Fruit fly (Drosophila melanogaster) whole organism, pupa: ENCODE measurements around the gene CG31097.

Source experiments
- CG10348 ChIP-seq: fragments of 200-800 bp; sonication (Bioruptor generic); IDR thresholded peaks from 2 replicates; pipeline ENCODE4 v1.3.6; 2022; ENCODE audit warnings: missing biosample characterization, missing genetic modification characterization
- CG12605 ChIP-seq: fragments of 200-800 bp; sonication (Bioruptor generic); IDR thresholded peaks from 2 replicates; pipeline ENCODE4 v1.3.6; 2022; ENCODE audit warnings: missing biosample characterization, missing genetic modification characterization
- CG13204 ChIP-seq: fragments of 200-800 bp; sonication (Bioruptor generic); optimal IDR thresholded peaks from 2 replicates; lab custom pipeline; 2018; ENCODE audit warnings: missing biosample characterization, mild to moderate bottlenecking, missing genetic modification characterization, moderate library complexity
- CG14655 ChIP-seq: fragments of 200-800 bp; sonication (Bioruptor generic); optimal IDR thresholded peaks from 3 replicates; lab custom pipeline; 2017; ENCODE audit warnings: mild to moderate bottlenecking, missing biosample characterization, missing genetic modification reagents, missing genetic modification characterization
- CG15710 ChIP-seq: fragments of 200-800 bp; sonication (Bioruptor generic); optimal IDR thresholded peaks from 2 replicates; lab custom pipeline; 2018; ENCODE audit warnings: missing biosample characterization, mild to moderate bottlenecking, missing genetic modification characterization, moderate library complexity
- CG17806 ChIP-seq: fragments of 200-800 bp; sonication (Bioruptor generic); optimal IDR thresholded peaks from 2 replicates; lab custom pipeline; 2018; ENCODE audit warnings: missing biosample characterization, mild to moderate bottlenecking, missing genetic modification characterization, moderate library complexity
- CG32121 ChIP-seq: fragments of 200-800 bp; sonication (Bioruptor generic); IDR thresholded peaks from 2 replicates; pipeline ENCODE4 v1.3.6; 2022; ENCODE audit warnings: missing biosample characterization, missing genetic modification characterization
- CG34367 ChIP-seq: fragments of 200-800 bp; sonication (Bioruptor generic); optimal IDR thresholded peaks from 2 replicates; lab custom pipeline; 2018; ENCODE audit warnings: missing biosample characterization, mild to moderate bottlenecking, missing genetic modification characterization
- CG4496 ChIP-seq: fragments of 200-800 bp; sonication (Bioruptor generic); IDR thresholded peaks from 3 replicates; pipeline ENCODE4 v1.3.6; 2022; ENCODE audit warnings: missing biosample characterization, missing genetic modification characterization
- CG8159 ChIP-seq: fragments of 200-800 bp; sonication (Bioruptor generic); optimal IDR thresholded peaks from 3 replicates; lab custom pipeline; 2018; ENCODE audit warnings: missing biosample characterization, mild to moderate bottlenecking, missing genetic modification characterization, moderate library complexity
- CG8301 ChIP-seq: fragments of 200-800 bp; sonication (Bioruptor generic); optimal IDR thresholded peaks from 2 replicates; lab custom pipeline; 2018; ENCODE audit warnings: missing biosample characterization, mild to moderate bottlenecking, missing genetic modification characterization
- CG9948 ChIP-seq: fragments of 200-800 bp; sonication (Bioruptor generic); optimal IDR thresholded peaks from 2 replicates; lab custom pipeline; 2018; ENCODE audit warnings: missing biosample characterization, mild to moderate bottlenecking, missing genetic modification characterization, moderate library complexity
- D1 ChIP-seq: fragments of 200-800 bp; sonication (Bioruptor generic); optimal IDR thresholded peaks from 2 replicates; lab custom pipeline; 2018; ENCODE audit warnings: missing biosample characterization, mild to moderate bottlenecking, missing genetic modification characterization, moderate library complexity
- EcR ChIP-seq: fragments of 200-800 bp; sonication (Bioruptor generic); optimal IDR thresholded peaks from 3 replicates; lab custom pipeline; 2019; ENCODE audit warnings: missing biosample characterization, missing genetic modification characterization, mild to moderate bottlenecking, moderate library complexity, missing genetic modification reagents
- Ets98B ChIP-seq: fragments of 200-800 bp; sonication (Bioruptor generic); IDR thresholded peaks from 2 replicates; pipeline ENCODE4 v1.3.6; 2022; ENCODE audit warnings: missing biosample characterization, missing genetic modification characterization
- Pif1A ChIP-seq: fragments of 200-800 bp; sonication (Bioruptor generic); optimal IDR thresholded peaks from 3 replicates; lab custom pipeline; 2016; ENCODE audit warnings: missing biosample characterization, missing genetic modification characterization
- Pif1B ChIP-seq: fragments of 200-800 bp; sonication (Bioruptor generic); optimal IDR thresholded peaks from 3 replicates; lab custom pipeline; 2016; ENCODE audit warnings: missing biosample characterization, missing genetic modification characterization
- Snoo ChIP-seq: fragments of 200-800 bp; sonication (Bioruptor generic); optimal IDR thresholded peaks from 3 replicates; lab custom pipeline; 2017; ENCODE audit warnings: missing biosample characterization, mild to moderate bottlenecking, missing genetic modification characterization, inconsistent platforms
- fd96Ca ChIP-seq: fragments of 200-800 bp; sonication (Bioruptor generic); IDR thresholded peaks from 3 replicates; pipeline ENCODE4 v1.3.6; 2022; ENCODE audit warnings: missing biosample characterization, missing genetic modification characterization
- gl ChIP-seq: fragments of 200-800 bp; sonication (Bioruptor generic); optimal IDR thresholded peaks from 2 replicates; lab custom pipeline; 2018; ENCODE audit warnings: missing biosample characterization, mild to moderate bottlenecking, missing genetic modification characterization
- rn ChIP-seq: fragments of 200-800 bp; sonication (Bioruptor generic); IDR thresholded peaks from 2 replicates; pipeline ENCODE4 v1.3.6; 2022; ENCODE audit warnings: missing biosample characterization, missing genetic modification characterization

Gene CG31097

DNA sequence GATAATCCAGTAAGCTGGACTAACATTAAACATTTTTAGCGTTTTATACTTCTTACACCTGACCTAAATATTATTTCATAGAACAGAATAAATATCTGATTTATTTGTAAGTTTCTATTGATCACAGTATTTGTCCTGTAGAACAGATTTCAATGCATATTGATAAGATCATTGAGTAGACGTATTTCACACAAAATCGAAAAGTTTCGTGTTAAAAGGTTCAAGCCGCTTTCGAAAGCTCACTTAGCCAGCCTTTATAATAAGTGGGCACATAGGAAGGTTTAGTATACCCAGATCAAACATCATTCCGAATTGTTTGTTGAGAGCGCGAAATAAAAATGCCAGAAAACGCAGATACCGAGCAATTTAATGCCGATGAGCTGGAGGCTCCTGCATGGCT lies 8.0 kb downstream of the CG31097 start, which contains the start of gene CG11893:
TSS of gene CG11893 (plus strand) at position 301 of the 400 bp plus-strand sequence.
- TF ChIP-seq CG14655: no peak
- no peak for TF ChIP-seq Snoo (tag; lab: Kevin White, UChicago)
- no peak for TF ChIP-seq fd96Ca (GFP tag; lab: Robert Waterston, UW)
- no peak for TF ChIP-seq EcR
- no peak for TF ChIP-seq CG15710 (tag; lab: Kevin White, UChicago)
- TF ChIP-seq CG10348 (GFP tag; lab: Robert Waterston, UW): no peak
- no peak for TF ChIP-seq rn (GFP tag; lab: Robert Waterston, UW)
- TF ChIP-seq CG12605 (GFP tag; lab: Robert Waterston, UW): no peak
- TF ChIP-seq CG13204: no peak
- TF ChIP-seq CG9948 (tag; lab: Kevin White, UChicago): no peak
- TF ChIP-seq D1 (tag; lab: Kevin White, UChicago): no peak
- no peak for TF ChIP-seq gl (tag; lab: Kevin White, UChicago)
- TF ChIP-seq Pif1A (GFP tag; lab: Kevin White, UChicago): no peak
- no peak for TF ChIP-seq CG4496
- no peak for TF ChIP-seq Ets98B

DNA sequence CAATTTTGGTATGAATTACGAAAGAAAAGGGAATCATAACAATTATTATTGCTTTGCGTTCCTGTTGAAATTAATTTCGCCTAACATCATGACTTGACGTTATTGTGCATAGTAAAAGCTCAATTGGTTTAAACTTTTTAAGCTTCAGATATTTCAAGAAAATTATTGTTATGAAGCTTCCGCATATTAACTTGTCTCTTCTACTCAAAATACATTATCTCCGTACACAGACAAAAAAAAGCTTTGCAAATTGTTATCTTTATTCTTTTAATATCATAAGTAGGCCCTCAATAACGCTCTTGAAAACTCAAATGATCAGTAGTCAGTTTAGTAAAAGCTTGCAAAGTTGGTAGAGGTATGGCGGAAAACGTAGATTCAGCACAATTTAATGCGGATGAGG lies 10.4 kb downstream of the CG31097 start, which contains the start of gene CG13658:
TSS of gene CG13658 (plus strand) at position 347 of the 400 bp plus-strand sequence.
- TF ChIP-seq Snoo (tag; lab: Kevin White, UChicago): no peak
- no peak for TF ChIP-seq gl (tag; lab: Kevin White, UChicago)
- TF ChIP-seq CG4496: no peak
- no peak for TF ChIP-seq CG13204
- TF ChIP-seq Ets98B: no peak
- TF ChIP-seq CG8159 (tag; lab: Kevin White, UChicago): no peak
- no peak for TF ChIP-seq CG15710 (tag; lab: Kevin White, UChicago)
- TF ChIP-seq Pif1B (GFP tag; lab: Kevin White, UChicago): no peak
- TF ChIP-seq CG34367 (tag; lab: Kevin White, UChicago): no peak
- TF ChIP-seq CG9948 (tag; lab: Kevin White, UChicago): no peak
- TF ChIP-seq Pif1A (GFP tag; lab: Kevin White, UChicago): no peak
- TF ChIP-seq CG32121 (GFP tag; lab: Robert Waterston, UW): no peak
- TF ChIP-seq fd96Ca (GFP tag; lab: Robert Waterston, UW): no peak
- TF ChIP-seq EcR: no peak
- TF ChIP-seq CG17806: no peak
- TF ChIP-seq CG12605 (GFP tag; lab: Robert Waterston, UW): no peak

DNA sequence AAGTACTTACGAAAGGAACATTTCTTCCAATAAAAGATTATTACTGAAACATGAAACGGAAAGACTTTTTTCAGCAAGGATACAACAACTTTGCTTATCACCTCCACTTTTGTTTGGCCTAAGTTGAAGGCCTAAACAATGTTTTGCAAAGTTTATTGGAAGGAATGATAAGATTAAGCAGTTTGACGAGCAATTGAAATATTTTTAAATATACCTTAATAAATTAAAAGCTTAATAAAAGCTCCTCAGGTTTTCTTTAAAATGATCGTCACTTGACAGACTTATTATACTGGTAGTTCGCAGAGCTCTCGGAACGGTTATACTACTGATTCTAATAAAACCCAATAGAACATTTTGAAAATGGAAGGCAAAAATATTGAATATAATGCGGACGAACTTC lies 12.4 kb downstream of the CG31097 start, which contains the start of gene CG31104:
TSS of gene CG31104 (plus strand) at position 301 of the 400 bp plus-strand sequence.
- TF ChIP-seq gl (tag; lab: Kevin White, UChicago) (no peak), CG15710 (tag; lab: Kevin White, UChicago) (no peak), CG10348 (GFP tag; lab: Robert Waterston, UW) (no peak), fd96Ca (GFP tag; lab: Robert Waterston, UW) (no peak), CG12605 (GFP tag; lab: Robert Waterston, UW) (no peak), CG9948 (tag; lab: Kevin White, UChicago) (no peak), CG17806 (no peak), EcR (no peak), Pif1B (GFP tag; lab: Kevin White, UChicago) (no peak), CG8301 (tag; lab: Kevin White, UChicago) (no peak), CG14655 (no peak), Ets98B (no peak), CG34367 (tag; lab: Kevin White, UChicago) (no peak), Pif1A (GFP tag; lab: Kevin White, UChicago) (no peak), CG8159 (tag; lab: Kevin White, UChicago) (no peak), CG13204 (no peak)

DNA sequence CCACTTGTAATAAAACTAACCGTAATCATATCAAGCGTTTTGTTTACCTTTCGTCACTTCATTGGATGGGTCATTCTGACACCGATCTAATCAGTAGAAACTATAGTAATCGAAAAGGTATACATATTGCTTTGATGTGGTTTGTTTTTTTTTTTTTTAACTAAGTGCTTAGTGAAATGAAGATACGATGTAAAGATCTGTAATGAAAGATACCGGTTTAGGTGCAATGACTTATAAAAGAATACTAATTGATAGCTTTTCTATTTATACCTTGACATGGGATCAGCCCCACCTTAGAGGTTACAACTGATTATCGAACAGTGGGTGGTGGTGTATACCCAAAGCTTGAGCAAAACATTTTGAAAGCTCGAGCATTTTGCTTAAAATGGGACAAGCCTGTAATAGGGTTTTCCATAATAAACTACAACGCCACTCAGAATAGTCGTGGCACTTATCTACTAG lies 14.3 kb downstream of the CG31097 start, which contains the start of gene CG31300:
TSS of gene CG31300 (plus strand) at position 412 of the 462 bp plus-strand sequence.
- TF ChIP-seq EcR (no peak), Snoo (tag; lab: Kevin White, UChicago) (no peak), CG34367 (tag; lab: Kevin White, UChicago) (no peak), CG15710 (tag; lab: Kevin White, UChicago) (no peak)

DNA sequence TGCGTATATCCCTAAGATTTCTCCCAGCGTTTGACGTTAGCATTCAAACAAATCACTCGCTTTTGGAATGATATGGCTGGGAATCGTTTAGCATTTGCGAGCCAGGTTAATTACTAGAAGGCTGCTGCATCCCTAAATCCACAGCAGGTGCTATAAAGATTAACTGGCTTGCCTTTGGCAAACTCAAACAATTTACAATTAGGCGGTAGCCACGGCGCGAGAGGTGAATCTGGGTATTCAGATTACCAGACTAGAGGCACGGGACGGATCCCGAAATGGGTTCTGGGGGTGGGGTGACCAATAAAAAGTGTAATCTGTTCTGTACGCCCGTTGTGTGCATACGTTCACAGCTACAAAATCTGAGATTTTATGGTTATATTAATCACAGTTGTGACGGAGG lies 16.4 kb downstream of the CG31097 start, which contains the start of gene CG11892:
TSS of gene CG11892 (plus strand) at position 384 of the 400 bp plus-strand sequence.
- no peak for TF ChIP-seq EcR
- no peak for TF ChIP-seq D1 (tag; lab: Kevin White, UChicago)
- TF ChIP-seq CG9948 (tag; lab: Kevin White, UChicago): no peak
- TF ChIP-seq CG8159 (tag; lab: Kevin White, UChicago): no peak
- no peak for TF ChIP-seq Ets98B
- TF ChIP-seq fd96Ca (GFP tag; lab: Robert Waterston, UW): no peak
- no peak for TF ChIP-seq CG17806
- no peak for TF ChIP-seq CG4496
- TF ChIP-seq CG14655: no peak
- no peak for TF ChIP-seq gl (tag; lab: Kevin White, UChicago)
- no peak for TF ChIP-seq CG13204
- TF ChIP-seq CG12605 (GFP tag; lab: Robert Waterston, UW): no peak
- TF ChIP-seq Pif1A (GFP tag; lab: Kevin White, UChicago): no peak
- TF ChIP-seq CG15710 (tag; lab: Kevin White, UChicago): no peak
- no peak for TF ChIP-seq CG34367 (tag; lab: Kevin White, UChicago)
- TF ChIP-seq Snoo (tag; lab: Kevin White, UChicago): no peak
- no peak for TF ChIP-seq Pif1B (GFP tag; lab: Kevin White, UChicago)
- no peak for TF ChIP-seq CG10348 (GFP tag; lab: Robert Waterston, UW)
- no peak for TF ChIP-seq CG32121 (GFP tag; lab: Robert Waterston, UW)

DNA sequence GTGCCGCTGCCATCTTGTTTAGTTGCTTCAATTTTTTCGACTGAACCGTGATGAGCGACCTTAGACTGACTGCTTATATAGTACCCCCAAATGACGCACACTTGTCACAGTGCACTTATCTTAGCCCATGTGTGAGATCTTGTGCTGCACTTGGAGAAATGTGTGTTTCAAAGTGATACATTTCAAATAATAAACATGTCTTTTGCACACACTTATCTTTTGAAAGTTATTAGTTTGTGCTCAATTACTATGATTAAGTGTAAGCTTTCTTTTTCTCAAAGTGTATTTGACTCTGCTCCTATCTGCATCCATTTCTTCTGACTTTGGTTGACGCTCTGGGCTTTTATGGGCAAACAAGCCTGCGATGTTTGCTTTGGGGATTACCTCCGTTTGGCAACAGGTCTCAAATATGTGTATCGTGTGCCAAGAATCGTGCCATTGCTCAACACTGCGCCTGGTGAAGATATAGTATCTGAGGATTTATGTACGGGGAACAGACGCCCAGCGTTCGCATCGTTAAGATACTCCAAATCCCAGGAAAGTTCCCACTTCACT lies 17.7 kb downstream of the CG31097 start, which contains the start of gene CG10514:
TSS of gene CG10514 (minus strand) at position 51 of the 555 bp plus-strand sequence.
- TF ChIP-seq Pif1A (GFP tag; lab: Kevin White, UChicago) (peak; percentile 6), CG12605 (GFP tag; lab: Robert Waterston, UW) (no peak), rn (GFP tag; lab: Robert Waterston, UW) (no peak), gl (tag; lab: Kevin White, UChicago) (no peak)
